Worm (Caenorhabditis elegans) whole organism, late embryonic: ENCODE results near the gene ddl-3.

Experiments used
- C08G9.2 ChIP-seq: sonication (generic microtip); optimal IDR thresholded peaks from 2 replicates; lab custom pipeline; 2016; ENCODE audit warnings: mild to moderate bottlenecking, missing genetic modification characterization, moderate library complexity, missing compliant biosample characterization
- F13H6.1 ChIP-seq: sonication (generic microtip); optimal IDR thresholded peaks from 2 replicates; lab custom pipeline; 2016; ENCODE audit warnings: missing genetic modification characterization, missing compliant biosample characterization
- K09A11.1 ChIP-seq: sonication (generic microtip); optimal IDR thresholded peaks from 2 replicates; lab custom pipeline; 2017; ENCODE audit warnings: antibody characterized with exemption, mild to moderate bottlenecking, missing genetic modification characterization, missing compliant biosample characterization; ENCODE audit not compliant: insufficient read depth
- Y22D7AL.16 ChIP-seq: sonication (generic microtip); optimal IDR thresholded peaks from 2 replicates; lab custom pipeline; 2016; ENCODE audit warnings: missing genetic modification characterization, missing compliant biosample characterization
- ama-1 ChIP-seq: fragments of 150-350 bp; optimal IDR thresholded peaks from 2 replicates; lab custom pipeline; 2014
- ceh-14 ChIP-seq: sonication (generic microtip); optimal IDR thresholded peaks from 2 replicates; lab custom pipeline; 2016; ENCODE audit warnings: missing genotype, missing genetic modification characterization, missing compliant biosample characterization
- ceh-18 ChIP-seq: sonication (generic microtip); optimal IDR thresholded peaks from 2 replicates; lab custom pipeline; 2016; ENCODE audit warnings: missing genetic modification characterization, missing compliant biosample characterization
- ceh-30 ChIP-seq: fragments of 150-350 bp; optimal IDR thresholded peaks from 2 replicates; lab custom pipeline; 2014; ENCODE audit warnings: missing biosample characterization, missing genetic modification characterization
- ceh-34 ChIP-seq: sonication (generic microtip); optimal IDR thresholded peaks from 2 replicates; lab custom pipeline; 2016; ENCODE audit warnings: mild to moderate bottlenecking, missing genetic modification characterization, missing compliant biosample characterization
- ceh-45 ChIP-seq: fragments of 200-800 bp; sonication (Bioruptor generic); IDR thresholded peaks from 2 replicates; pipeline ENCODE4 v1.3.6; 2022; ENCODE audit warnings: missing genetic modification reagents, missing genetic modification characterization, missing compliant biosample characterization
- ceh-48 ChIP-seq: sonication (generic microtip); optimal IDR thresholded peaks from 2 replicates; lab custom pipeline; 2016; ENCODE audit warnings: missing genetic modification characterization, inconsistent platforms, missing compliant biosample characterization
- ceh-6 ChIP-seq: fragments of 200-800 bp; sonication (Bioruptor generic); optimal IDR thresholded peaks from 2 replicates; lab custom pipeline; 2018; ENCODE audit warnings: mild to moderate bottlenecking, missing genetic modification characterization, missing compliant biosample characterization
- che-1 ChIP-seq: sonication (generic microtip); optimal IDR thresholded peaks from 2 replicates; lab custom pipeline; 2016; ENCODE audit warnings: mild to moderate bottlenecking, missing genetic modification characterization, missing compliant biosample characterization
- dmd-4 ChIP-seq: sonication (generic microtip); optimal IDR thresholded peaks from 2 replicates; lab custom pipeline; 2016; ENCODE audit warnings: borderline replicate concordance, missing genetic modification characterization, missing compliant biosample characterization
- elt-2 ChIP-seq: sonication (generic microtip); optimal IDR thresholded peaks from 2 replicates; lab custom pipeline; 2016; ENCODE audit warnings: missing genetic modification reagents, missing genetic modification characterization, missing compliant biosample characterization
- elt-4 ChIP-seq: sonication (generic microtip); optimal IDR thresholded peaks from 2 replicates; lab custom pipeline; 2016; ENCODE audit warnings: missing genetic modification characterization, missing compliant biosample characterization
- ets-4 ChIP-seq: sonication (generic microtip); optimal IDR thresholded peaks from 2 replicates; lab custom pipeline; 2016; ENCODE audit warnings: missing genetic modification characterization, missing compliant biosample characterization
- eyg-1 ChIP-seq: sonication (generic microtip); optimal IDR thresholded peaks from 2 replicates; lab custom pipeline; 2016; ENCODE audit warnings: missing genotype, missing genetic modification characterization, missing compliant biosample characterization
- fkh-10 ChIP-seq: fragments of 150-350 bp; optimal IDR thresholded peaks from 2 replicates; lab custom pipeline; 2014; ENCODE audit warnings: missing biosample characterization, missing genetic modification reagents, missing genetic modification characterization
- fkh-6 ChIP-seq: sonication (generic microtip); optimal IDR thresholded peaks from 2 replicates; lab custom pipeline; 2016; ENCODE audit warnings: missing genetic modification characterization, missing compliant biosample characterization
- hlh-13 ChIP-seq: fragments of 200-800 bp; sonication (Bioruptor generic); optimal IDR thresholded peaks from 2 replicates; lab custom pipeline; 2018; ENCODE audit warnings: mild to moderate bottlenecking, missing genetic modification characterization, missing compliant biosample characterization
- hlh-15 ChIP-seq: sonication (generic microtip); optimal IDR thresholded peaks from 2 replicates; lab custom pipeline; 2016; ENCODE audit warnings: missing genetic modification characterization, missing compliant biosample characterization
- hlh-30 ChIP-seq: sonication (generic microtip); optimal IDR thresholded peaks from 2 replicates; lab custom pipeline; 2017; ENCODE audit warnings: antibody characterized with exemption, missing genetic modification characterization, missing compliant biosample characterization; ENCODE audit not compliant: insufficient read depth
- hlh-8 ChIP-seq: sonication (generic microtip); optimal IDR thresholded peaks from 2 replicates; lab custom pipeline; 2016; ENCODE audit warnings: missing genotype, missing genetic modification characterization, missing compliant biosample characterization
- lim-6 ChIP-seq: sonication (generic microtip); optimal IDR thresholded peaks from 2 replicates; lab custom pipeline; 2016; ENCODE audit warnings: missing genetic modification characterization, missing compliant biosample characterization
- lin-11 ChIP-seq: fragments of 200-800 bp; sonication (Bioruptor generic); optimal IDR thresholded peaks from 2 replicates; lab custom pipeline; 2018; ENCODE audit warnings: mild to moderate bottlenecking, missing genetic modification characterization, missing compliant biosample characterization
- mec-3 ChIP-seq: sonication (generic microtip); optimal IDR thresholded peaks from 2 replicates; lab custom pipeline; 2016; ENCODE audit warnings: borderline replicate concordance, missing genetic modification characterization, missing compliant biosample characterization
- nfya-1 ChIP-seq: sonication (generic microtip); optimal IDR thresholded peaks from 2 replicates; lab custom pipeline; 2017; ENCODE audit warnings: missing genetic modification characterization, mild to moderate bottlenecking, missing compliant biosample characterization, antibody characterized with exemption, moderate library complexity
- nhr-232 ChIP-seq: sonication (generic microtip); optimal IDR thresholded peaks from 2 replicates; lab custom pipeline; 2016; ENCODE audit warnings: missing genetic modification characterization, missing compliant biosample characterization
- npax-4 ChIP-seq: sonication (generic microtip); optimal IDR thresholded peaks from 2 replicates; lab custom pipeline; 2016; ENCODE audit warnings: missing genetic modification characterization, missing compliant biosample characterization
- pag-3 ChIP-seq: sonication (generic microtip); optimal IDR thresholded peaks from 2 replicates; lab custom pipeline; 2016; ENCODE audit warnings: missing compliant biosample characterization, missing genetic modification characterization, borderline replicate concordance
- pat-9 ChIP-seq: fragments of 200-800 bp; sonication (Bioruptor generic); optimal IDR thresholded peaks from 2 replicates; lab custom pipeline; 2018; ENCODE audit warnings: mild to moderate bottlenecking, missing genetic modification characterization, moderate library complexity, missing compliant biosample characterization
- pax-1 ChIP-seq: fragments of 150-350 bp; optimal IDR thresholded peaks from 2 replicates; lab custom pipeline; 2014; ENCODE audit warnings: missing biosample characterization, missing genetic modification characterization
- pha-4 ChIP-seq: fragments of 150-350 bp; optimal IDR thresholded peaks from 2 replicates; lab custom pipeline; 2018; ENCODE audit warnings: missing biosample characterization, missing genetic modification reagents, missing genetic modification characterization
- pqm-1 ChIP-seq: sonication (generic microtip); optimal IDR thresholded peaks from 2 replicates; lab custom pipeline; 2016; ENCODE audit warnings: missing genetic modification characterization, missing compliant biosample characterization
- sdc-2 ChIP-seq: sonication (generic microtip); optimal IDR thresholded peaks from 2 replicates; lab custom pipeline; 2016; ENCODE audit warnings: missing genotype, missing genetic modification characterization, missing compliant biosample characterization
- sox-4 ChIP-seq: sonication (generic microtip); optimal IDR thresholded peaks from 2 replicates; lab custom pipeline; 2017; ENCODE audit warnings: mild to moderate bottlenecking, missing genetic modification characterization, inconsistent platforms, missing compliant biosample characterization
- syd-9 ChIP-seq: sonication (generic microtip); optimal IDR thresholded peaks from 2 replicates; lab custom pipeline; 2016; ENCODE audit warnings: mild to moderate bottlenecking, missing genetic modification characterization, moderate library complexity, missing compliant biosample characterization
- tbx-7 ChIP-seq: sonication (generic microtip); optimal IDR thresholded peaks from 2 replicates; lab custom pipeline; 2016; ENCODE audit warnings: missing genotype, missing genetic modification characterization, missing compliant biosample characterization
- ttx-3 ChIP-seq: sonication (generic microtip); optimal IDR thresholded peaks from 2 replicates; lab custom pipeline; 2016; ENCODE audit warnings: missing genetic modification reagents, missing genetic modification characterization, missing compliant biosample characterization
- unc-42 ChIP-seq: sonication (generic microtip); optimal IDR thresholded peaks from 2 replicates; lab custom pipeline; 2016; ENCODE audit warnings: missing genotype, missing genetic modification characterization, missing compliant biosample characterization
- unc-55 ChIP-seq: sonication (generic microtip); optimal IDR thresholded peaks from 2 replicates; lab custom pipeline; 2017; ENCODE audit warnings: missing biosample characterization, missing genetic modification reagents, missing genetic modification characterization
- ztf-16 ChIP-seq: sonication (generic microtip); optimal IDR thresholded peaks from 2 replicates; lab custom pipeline; 2017; ENCODE audit warnings: missing genetic modification characterization, missing compliant biosample characterization

The ddl-3 gene

ce11 chrII:14318027-14318426 lies 26.2 kb downstream of the ddl-3 start, which contains the start of gene Y54G11A.14:
Gene Y54G11A.14 (plus strand): TSS chrII:14318158.
- TF ChIP-seq tbx-7 (no peak), fkh-6 (tag; lab: Kevin White, UChicago) (no peak), hlh-15 (tag; lab: Kevin White, UChicago) (no peak), hlh-13 (GFP tag; lab: Kevin White, UChicago) (no peak), mec-3 (tag; lab: Kevin White, UChicago) (no peak), ama-1 (lab: Kevin White, UChicago) (no peak), npax-4 (tag; lab: Kevin White, UChicago) (no peak), pat-9 (no peak), ceh-45 (no peak), ets-4 (tag; lab: Kevin White, UChicago) (no peak), nhr-232 (tag; lab: Kevin White, UChicago) (no peak), pag-3 (no peak)
- TF ChIP-seq, all 69 proteins: peak for 0

ce11 chrII:14312182-14312581 lies 32.1 kb downstream of the ddl-3 start:
- no peak for TF ChIP-seq ztf-16 (tag; lab: Kevin White, UChicago)
- no peak for TF ChIP-seq Y22D7AL.16
- no peak for TF ChIP-seq unc-42
- no peak for TF ChIP-seq ceh-34 (tag; lab: Kevin White, UChicago)
- no peak for TF ChIP-seq ets-4 (tag; lab: Kevin White, UChicago)
- TF ChIP-seq ttx-3 (tag; lab: Kevin White, UChicago): no peak
- TF ChIP-seq che-1 (tag; lab: Kevin White, UChicago): no peak
- TF ChIP-seq nfya-1 (tag; lab: Kevin White, UChicago): no peak
- TF ChIP-seq ceh-6 (GFP tag; lab: Kevin White, UChicago): no peak
- no peak for TF ChIP-seq ceh-14 (tag; lab: Kevin White, UChicago)
- no peak for TF ChIP-seq tbx-7
- TF ChIP-seq unc-55 (GFP tag; lab: Kevin White, UChicago): no peak
- TF ChIP-seq pag-3: no peak

ce11 chrII:14311537-14311936 lies 32.7 kb downstream of the ddl-3 start:
- TF ChIP-seq ceh-30 (tag; lab: Kevin White, UChicago) (no peak), hlh-8 (tag; lab: Kevin White, UChicago) (no peak), C08G9.2 (tag; lab: Kevin White, UChicago) (no peak), F13H6.1 (tag; lab: Kevin White, UChicago) (no peak), unc-55 (GFP tag; lab: Kevin White, UChicago) (no peak), pha-4 (no peak), K09A11.1 (tag; lab: Kevin White, UChicago) (no peak), dmd-4 (tag; lab: Kevin White, UChicago) (no peak), hlh-30 (tag; lab: Kevin White, UChicago) (no peak), Y22D7AL.16 (no peak), syd-9 (tag; lab: Kevin White, UChicago) (no peak), lim-6 (tag; lab: Kevin White, UChicago) (no peak), eyg-1 (tag; lab: Kevin White, UChicago) (no peak), sdc-2 (tag; lab: Kevin White, UChicago) (no peak)

ce11 chrII:14310729-14311388 lies 33.4 kb downstream of the ddl-3 start, which contains the start of gene ctl-3:
Gene ctl-3 (minus strand): TSS chrII:14310779.
- no peak for TF ChIP-seq pqm-1
- TF ChIP-seq elt-4: no peak
- TF ChIP-seq sox-4 (tag; lab: Kevin White, UChicago): no peak
- TF ChIP-seq pax-1 (tag; lab: Kevin White, UChicago): no peak
- TF ChIP-seq elt-2: no peak
- TF ChIP-seq nhr-232 (tag; lab: Kevin White, UChicago): no peak
- TF ChIP-seq fkh-10 (GFP tag; lab: Kevin White, UChicago): no peak
- no peak for TF ChIP-seq ceh-48 (tag; lab: Kevin White, UChicago)
- no peak for TF ChIP-seq lin-11 (tag; lab: Kevin White, UChicago)
- no peak for TF ChIP-seq eyg-1 (tag; lab: Kevin White, UChicago)
- TF ChIP-seq unc-42: no peak
- no peak for TF ChIP-seq ceh-18 (tag; lab: Kevin White, UChicago)
- no peak for TF ChIP-seq mec-3 (tag; lab: Kevin White, UChicago)
